Worm (Caenorhabditis elegans) whole organism, early embryonic: Measurements from ENCODE around the gene grd-5.

Source experiments
- B0310.2 ChIP-seq: sonication (generic microtip); optimal IDR thresholded peaks from 2 replicates; lab custom pipeline; 2016; ENCODE audit warnings: mild to moderate bottlenecking, missing genetic modification characterization, missing compliant biosample characterization
- F13C5.2 ChIP-seq: sonication (generic microtip); optimal IDR thresholded peaks from 2 replicates; lab custom pipeline; 2017; ENCODE audit warnings: mild to moderate bottlenecking, missing genetic modification characterization, inconsistent platforms, missing compliant biosample characterization
- aly-1 ChIP-seq: sonication (generic microtip); optimal IDR thresholded peaks from 2 replicates; lab custom pipeline; 2016; ENCODE audit warnings: missing genetic modification characterization, missing compliant biosample characterization
- ama-1 ChIP-seq: fragments of 150-350 bp; optimal IDR thresholded peaks from 2 replicates; lab custom pipeline; 2014
- ceh-13 ChIP-seq: fragments of 200-800 bp; sonication (Bioruptor generic); optimal IDR thresholded peaks from 2 replicates; lab custom pipeline; 2018; ENCODE audit warnings: mild to moderate bottlenecking, missing genetic modification characterization, missing compliant biosample characterization
- ceh-36 ChIP-seq: sonication (generic microtip); optimal IDR thresholded peaks from 2 replicates; lab custom pipeline; 2016; ENCODE audit warnings: missing genetic modification characterization, inconsistent platforms, missing compliant biosample characterization
- ets-7 ChIP-seq: sonication (generic microtip); optimal IDR thresholded peaks from 2 replicates; lab custom pipeline; 2016; ENCODE audit warnings: missing genotype, missing genetic modification characterization, missing compliant biosample characterization
- flt-1 ChIP-seq: fragments of 200-800 bp; sonication (Bioruptor generic); IDR thresholded peaks from 2 replicates; pipeline ENCODE4 v1.3.6; 2022; ENCODE audit warnings: missing genetic modification characterization, missing compliant biosample characterization
- hmbx-1 ChIP-seq: sonication (generic microtip); optimal IDR thresholded peaks from 2 replicates; lab custom pipeline; 2016; ENCODE audit warnings: mild to moderate bottlenecking, missing genetic modification characterization, missing compliant biosample characterization
- hmg-4 ChIP-seq: fragments of 200-800 bp; sonication (Bioruptor generic); optimal IDR thresholded peaks from 2 replicates; lab custom pipeline; 2018; ENCODE audit warnings: mild to moderate bottlenecking, missing genetic modification characterization, missing compliant biosample characterization
- hnd-1 ChIP-seq: sonication (generic microtip); optimal IDR thresholded peaks from 2 replicates; lab custom pipeline; 2016; ENCODE audit warnings: missing genetic modification characterization, missing compliant biosample characterization
- pes-1 ChIP-seq: fragments of 200-800 bp; sonication (Bioruptor generic); IDR thresholded peaks from 2 replicates; pipeline ENCODE4 v1.3.6; 2022; ENCODE audit warnings: missing genetic modification reagents, missing genetic modification characterization, missing compliant biosample characterization
- scrt-1 ChIP-seq: fragments of 200-800 bp; sonication (Bioruptor generic); IDR thresholded peaks from 2 replicates; pipeline ENCODE4 v1.3.6; 2022; ENCODE audit warnings: missing genetic modification characterization, missing compliant biosample characterization
- sea-1 ChIP-seq: fragments of 200-800 bp; sonication (Bioruptor generic); conservative IDR thresholded peaks from 2 replicates; pipeline ENCODE4 v1.3.6; 2022; ENCODE audit warnings: missing genetic modification characterization, missing compliant biosample characterization
- tbx-11 ChIP-seq: fragments of 200-800 bp; sonication (Bioruptor generic); IDR thresholded peaks from 2 replicates; pipeline ENCODE4 v1.3.6; 2022; ENCODE audit warnings: missing genetic modification characterization, missing compliant biosample characterization
- tbx-37 ChIP-seq: fragments of 200-800 bp; sonication (Bioruptor generic); conservative IDR thresholded peaks from 2 replicates; pipeline ENCODE4 v1.3.6; 2022; ENCODE audit warnings: missing genetic modification reagents, missing genetic modification characterization, missing compliant biosample characterization
- tra-4 ChIP-seq: sonication (generic microtip); optimal IDR thresholded peaks from 2 replicates; lab custom pipeline; 2017; ENCODE audit warnings: missing genetic modification characterization, missing compliant biosample characterization

The grd-5 gene

DNA sequence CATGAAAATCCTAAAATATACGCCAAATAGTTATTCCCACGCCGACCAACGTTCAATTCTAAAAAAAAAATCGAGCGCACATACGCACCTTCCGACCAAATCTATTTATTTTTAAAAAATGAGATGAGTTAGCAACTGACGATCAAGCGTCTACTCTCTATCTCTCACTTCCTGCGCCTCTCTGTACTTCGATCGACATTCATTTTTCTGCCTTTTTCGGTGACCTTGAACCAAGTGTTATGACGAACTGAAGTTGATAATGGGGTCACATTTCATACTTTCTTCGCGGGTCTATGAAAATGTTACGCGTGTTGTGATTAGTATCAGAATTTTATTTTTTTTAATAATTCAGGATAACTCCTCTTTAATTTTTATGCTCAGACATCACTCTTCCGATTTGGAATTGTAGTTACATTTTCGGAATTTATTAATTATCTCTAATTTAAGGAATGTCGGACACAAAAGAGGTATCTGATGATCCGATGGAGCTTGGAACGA lies 11.4 kb upstream of the grd-5 start, which contains the start of gene smk-1:
smk-1 (plus strand) TSS at position 448 of the 498 bp plus-strand sequence.
- TF ChIP-seq hmbx-1 (tag; lab: Kevin White, UChicago): no peak
- TF ChIP-seq tra-4 (tag; lab: Kevin White, UChicago): no peak
- TF ChIP-seq pes-1 (GFP tag; lab: Robert Waterston, UW): no peak
- TF ChIP-seq F13C5.2 (tag; lab: Kevin White, UChicago): no peak
- TF ChIP-seq scrt-1 (GFP tag; lab: Robert Waterston, UW): no peak
- TF ChIP-seq ceh-13: no peak
- TF ChIP-seq ama-1 (lab: Kevin White, UChicago): no peak
- no peak for TF ChIP-seq ceh-36 (tag; lab: Kevin White, UChicago)
- no peak for TF ChIP-seq tbx-11 (GFP tag; lab: Robert Waterston, UW)
- TF ChIP-seq hmg-4 (GFP tag; lab: Kevin White, UChicago): no peak

DNA sequence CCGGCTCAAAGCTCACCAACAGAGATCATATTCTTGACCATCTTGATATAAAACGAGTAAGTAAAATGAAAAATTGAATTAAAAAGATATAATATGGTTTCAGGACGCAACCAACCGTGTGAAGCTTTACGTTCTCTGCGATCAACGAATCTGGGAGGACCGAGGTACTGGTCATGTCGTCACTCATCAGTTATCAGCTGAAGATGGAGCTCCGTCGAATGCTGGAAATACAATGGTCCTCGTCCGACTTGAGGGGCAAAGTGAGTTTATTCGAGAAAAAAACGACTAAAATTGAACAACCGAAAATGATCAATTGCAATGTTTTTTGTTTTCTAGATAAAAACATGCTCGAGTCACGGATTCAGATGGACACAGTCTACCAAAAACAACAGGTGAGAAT lies 10.3 kb upstream of the grd-5 start:
- TF ChIP-seq pes-1 (GFP tag; lab: Robert Waterston, UW): no peak
- no peak for TF ChIP-seq aly-1
- no peak for TF ChIP-seq hmg-4 (GFP tag; lab: Kevin White, UChicago)
- no peak for TF ChIP-seq sea-1 (GFP tag; lab: Robert Waterston, UW)
- no peak for TF ChIP-seq tbx-11 (GFP tag; lab: Robert Waterston, UW)
- no peak for TF ChIP-seq ceh-36 (tag; lab: Kevin White, UChicago)
- TF ChIP-seq scrt-1 (GFP tag; lab: Robert Waterston, UW): no peak
- no peak for TF ChIP-seq hmbx-1 (tag; lab: Kevin White, UChicago)
- TF ChIP-seq tra-4 (tag; lab: Kevin White, UChicago): no peak
- no peak for TF ChIP-seq ets-7 (tag; lab: Kevin White, UChicago)

DNA sequence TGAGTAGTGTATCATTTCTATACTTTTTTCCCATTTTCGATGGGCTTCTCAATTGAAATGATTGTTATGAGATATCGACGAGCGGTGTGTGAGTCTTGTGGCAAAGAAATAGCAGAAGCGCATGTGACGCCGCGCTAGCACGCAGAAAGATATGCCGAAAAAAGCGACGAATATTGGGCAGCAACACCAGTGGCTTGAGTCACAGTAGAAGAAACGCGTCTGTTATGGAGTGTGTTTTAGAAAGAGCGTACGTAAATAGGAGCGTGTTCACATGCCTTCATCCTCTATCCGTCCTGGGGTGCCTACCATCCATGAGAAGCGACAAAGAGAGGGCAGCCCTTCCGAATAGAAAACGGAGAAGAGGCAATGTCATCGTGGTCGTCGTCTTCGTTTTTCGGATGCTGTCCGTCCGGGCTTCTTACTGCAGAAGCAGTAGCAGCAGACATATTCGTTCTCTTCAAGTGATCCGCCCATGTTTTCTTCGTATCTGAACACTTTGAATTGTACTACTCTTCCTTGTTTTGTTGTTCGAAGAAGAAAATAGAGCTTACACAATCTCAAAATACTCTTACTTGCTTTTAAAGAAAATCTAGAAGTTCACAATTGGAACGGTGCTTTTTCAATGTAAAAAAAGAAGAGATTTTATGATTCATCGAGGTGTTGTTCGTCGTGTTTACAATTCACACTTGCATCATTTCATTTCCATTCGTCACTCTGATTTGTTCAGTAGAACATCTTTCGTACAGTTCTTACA lies 8.9 kb upstream of the grd-5 start:
- TF ChIP-seq hnd-1 (tag; lab: Kevin White, UChicago) (no peak), tra-4 (tag; lab: Kevin White, UChicago) (no peak), B0310.2 (tag; lab: Kevin White, UChicago) (peak; percentile 28), ama-1 (lab: Kevin White, UChicago) (no peak), tbx-37 (GFP tag; lab: Robert Waterston, UW) (no peak), flt-1 (GFP tag; lab: Robert Waterston, UW) (no peak), ets-7 (tag; lab: Kevin White, UChicago) (no peak), scrt-1 (GFP tag; lab: Robert Waterston, UW) (no peak), hmg-4 (GFP tag; lab: Kevin White, UChicago) (no peak), ceh-36 (tag; lab: Kevin White, UChicago) (no peak), ceh-13 (no peak), pes-1 (GFP tag; lab: Robert Waterston, UW) (no peak), hmbx-1 (tag; lab: Kevin White, UChicago) (no peak), aly-1 (peak; percentile 18), F13C5.2 (tag; lab: Kevin White, UChicago) (no peak), sea-1 (GFP tag; lab: Robert Waterston, UW) (no peak)

- TF ChIP-seq sea-1 (GFP tag; lab: Robert Waterston, UW) (no peak), flt-1 (GFP tag; lab: Robert Waterston, UW) (no peak), tbx-37 (GFP tag; lab: Robert Waterston, UW) (no peak), hmg-4 (GFP tag; lab: Kevin White, UChicago) (no peak), ets-7 (tag; lab: Kevin White, UChicago) (no peak), pes-1 (GFP tag; lab: Robert Waterston, UW) (no peak), B0310.2 (tag; lab: Kevin White, UChicago) (no peak), tbx-11 (GFP tag; lab: Robert Waterston, UW) (no peak)
Observed at ce11 chrV:8610633-8611404, 8.0 kb upstream of the grd-5 start, which contains the start of gene fip-4. fip-4 (minus strand) TSS chrV:8611268.

DNA sequence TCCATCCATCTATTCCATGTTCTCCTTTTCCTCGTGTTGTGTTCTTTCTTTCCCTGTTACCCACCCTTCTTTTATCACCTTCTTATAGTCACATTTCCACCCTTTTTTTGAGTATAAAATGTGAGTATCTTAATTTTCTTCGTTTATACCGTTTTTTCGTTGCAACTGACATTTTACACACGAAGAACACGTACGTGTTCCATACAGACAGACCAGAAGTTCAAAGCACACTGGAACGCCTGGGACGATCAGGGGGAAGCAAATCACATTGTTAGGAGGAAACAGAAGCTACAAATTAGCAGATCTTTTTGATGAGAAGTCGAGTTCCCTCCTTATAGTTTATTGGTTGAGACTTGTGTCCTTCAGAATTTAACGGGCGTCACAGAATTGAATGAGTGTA lies 3.1 kb upstream of the grd-5 start:
- TF ChIP-seq hmg-4 (GFP tag; lab: Kevin White, UChicago) (no peak), ama-1 (lab: Kevin White, UChicago) (no peak), tbx-37 (GFP tag; lab: Robert Waterston, UW) (no peak), tra-4 (tag; lab: Kevin White, UChicago) (no peak), ets-7 (tag; lab: Kevin White, UChicago) (no peak), scrt-1 (GFP tag; lab: Robert Waterston, UW) (no peak), tbx-11 (GFP tag; lab: Robert Waterston, UW) (no peak), hmbx-1 (tag; lab: Kevin White, UChicago) (no peak), ceh-36 (tag; lab: Kevin White, UChicago) (no peak), flt-1 (GFP tag; lab: Robert Waterston, UW) (no peak), hnd-1 (tag; lab: Kevin White, UChicago) (no peak), F13C5.2 (tag; lab: Kevin White, UChicago) (no peak), pes-1 (GFP tag; lab: Robert Waterston, UW) (no peak), B0310.2 (tag; lab: Kevin White, UChicago) (no peak), aly-1 (no peak), sea-1 (GFP tag; lab: Robert Waterston, UW) (no peak), ceh-13 (no peak)

DNA sequence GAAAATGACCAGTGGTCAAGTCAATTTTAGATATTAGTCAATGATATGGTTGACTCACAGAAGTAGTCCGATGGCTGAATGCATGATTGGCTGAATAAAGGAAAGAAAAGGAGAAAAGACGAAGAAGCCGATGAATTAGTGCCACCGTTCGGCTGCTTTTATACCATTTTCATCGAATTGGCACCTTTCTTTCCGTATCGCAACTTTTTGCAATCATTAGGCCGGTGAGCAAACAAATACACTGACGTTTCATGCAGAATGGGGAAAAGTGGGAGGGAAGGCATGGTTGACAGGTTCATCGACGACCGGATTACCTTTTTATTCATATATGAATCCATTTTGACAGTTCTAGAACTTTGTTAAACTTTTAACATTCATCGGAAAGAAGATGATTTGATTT lies 2.4 kb downstream of the grd-5 start, which contains the start of gene idpc-2:
idpc-2 (minus strand) TSS at position 101 of the 400 bp plus-strand sequence.
- no peak for TF ChIP-seq ama-1 (lab: Kevin White, UChicago)
